Worm (Caenorhabditis elegans) whole organism, L2 larva: ENCODE results near the gene fipp-1.

Source experiments
- aly-2 ChIP-seq: fragments of 150-350 bp; optimal IDR thresholded peaks from 2 replicates; lab custom pipeline; 2014; ENCODE audit warnings: missing biosample characterization, missing genetic modification characterization
- ceh-82 ChIP-seq: fragments of 150-350 bp; optimal IDR thresholded peaks from 2 replicates; lab custom pipeline; 2014; ENCODE audit warnings: missing biosample characterization, missing genetic modification characterization
- elt-3 ChIP-seq: sonication (generic microtip); optimal IDR thresholded peaks from 2 replicates; lab custom pipeline; 2017; ENCODE audit warnings: missing biosample characterization, missing genetic modification characterization

- TF ChIP-seq aly-2 (tag; lab: Kevin White, UChicago): no peak
- no peak for TF ChIP-seq elt-3 (tag; lab: Kevin White, UChicago)
- no peak for TF ChIP-seq ceh-82 (tag; lab: Kevin White, UChicago)
Measured at ce11 chrV:4416710-4417109, 45.1 kb downstream of the fipp-1 start, which contains the start of gene Y47D7A.18.
